Fruit fly (Drosophila melanogaster) Kc167 (cell line): Measurements from ENCODE around the gene Cpr66Cb.

ENCODE experiments used
- Myc ChIP-seq: fragments of >200 bp; optimal IDR thresholded peaks from 2 replicates; lab custom pipeline; 2017; ENCODE audit warnings: missing external identifiers
- Sin3A ChIP-seq: fragments of >200 bp; optimal IDR thresholded peaks from 2 replicates; lab custom pipeline; 2018; ENCODE audit warnings: missing external identifiers
- h ChIP-seq: fragments of >200 bp; optimal IDR thresholded peaks from 3 replicates; lab custom pipeline; 2018; ENCODE audit warnings: missing external identifiers
- psq ChIP-seq: fragments of >200 bp; optimal IDR thresholded peaks from 2 replicates; lab custom pipeline; 2017; ENCODE audit warnings: missing external identifiers

DNA sequence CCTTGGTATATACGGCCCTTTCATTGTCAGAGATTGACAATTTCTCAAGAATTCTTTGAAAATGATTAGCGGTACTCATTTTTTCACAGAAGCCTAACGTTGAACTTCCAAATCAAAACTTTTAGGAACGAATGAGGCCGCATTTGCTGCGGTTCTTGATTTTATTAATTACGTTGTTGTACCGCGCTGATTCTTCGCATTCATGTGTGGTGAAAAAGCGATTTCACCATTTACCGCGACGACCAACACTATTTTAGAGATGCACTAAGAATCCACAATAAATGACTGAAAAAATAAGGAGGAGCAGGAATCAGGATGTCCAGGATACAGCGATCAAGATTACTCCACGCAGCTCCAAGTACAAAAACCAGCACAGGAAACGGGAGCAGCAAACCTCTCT lies 32.6 kb upstream of the Cpr66Cb start, which contains the start of the genes CG7194 and Sbp2:
- TF ChIP-seq psq (lab: Kevin White, UChicago): no peak
- TF ChIP-seq h: no peak
- no peak for TF ChIP-seq Myc
- TF ChIP-seq Sin3A (lab: Kevin White, UChicago): no peak
